Fruit fly (Drosophila melanogaster): ENCODE data around the gene GlcAT-S.

The GlcAT-S gene

dm6 chr2L:9570673-9571193 lies 45.5 kb upstream of the GlcAT-S start (continued):
- peak; percentile 25 for TF ChIP-seq CG13424 (tag; optimal IDR thresholded peaks at IDR 0.05)
- TF ChIP-seq Abd-B (GFP tag; optimal IDR thresholded peaks at IDR 0.05), result peak; percentile 15
- TF ChIP-seq CG3407 (GFP tag; optimal IDR thresholded peaks at IDR 0.05), result peak; percentile 38
- TF ChIP-seq CG15269 (tag; optimal IDR thresholded peaks at IDR 0.05), result peak; percentile 35
- TF ChIP-seq CG18011 (GFP tag; optimal IDR thresholded peaks at IDR 0.05), result peak; percentile 94
- no peak for TF ChIP-seq tna (GFP tag; IDR thresholded peaks at IDR 0.05; ENCODE audit: partially characterized antibody)
- TF ChIP-seq Pdp1 (GFP tag; optimal IDR thresholded peaks at IDR 0.05), result peak in 1 of 2 experiments; percentile 29
- TF ChIP-seq unpg (GFP tag; optimal IDR thresholded peaks at IDR 0.05), result peak; percentile 46
- TF ChIP-seq CG8089 (GFP tag; optimal IDR thresholded peaks at IDR 0.05), result no peak
- TF ChIP-seq prd (optimal IDR thresholded peaks at IDR 0.05), result no peak
- 0 out of 3 replicates have a peak, but pooled peaks have one; percentile 6 for TF ChIP-seq prd (GFP tag; IDR thresholded peaks at IDR 0.05)
- peak; percentile 7 for TF ChIP-seq Nf-YC (tag; optimal IDR thresholded peaks at IDR 0.05)
- peak; percentile 68; the same call in 1 of the 2 replicates for TF ChIP-seq CG14014 (GFP tag; IDR thresholded peaks at IDR 0.05)
- peak; percentile 49 for TF ChIP-seq BtbVII (GFP tag; optimal IDR thresholded peaks at IDR 0.05)
- peak; percentile 28 for TF ChIP-seq Fer1 (GFP tag; optimal IDR thresholded peaks at IDR 0.05)
- TF ChIP-seq CG8765 (GFP tag; IDR thresholded peaks at IDR 0.05), result no peak
- peak; percentile 34 for TF ChIP-seq CG12659 (GFP tag; optimal IDR thresholded peaks at IDR 0.05)
- TF ChIP-seq HmgZ (tag; optimal IDR thresholded peaks at IDR 0.05), result peak; percentile 16
- TF ChIP-seq bab2 (GFP tag; optimal IDR thresholded peaks at IDR 0.05), result no peak
- peak; percentile 54 for TF ChIP-seq CG17359 (tag; optimal IDR thresholded peaks at IDR 0.05)
- TF ChIP-seq Asciz (GFP tag; optimal IDR thresholded peaks at IDR 0.05), result peak; percentile 68
- TF ChIP-seq Hr51 (GFP tag; optimal IDR thresholded peaks at IDR 0.05), result peak in 1 of 2 experiments; percentile 30
- peak; percentile 36; the same call in 1 of the 2 replicates for TF ChIP-seq Awh (GFP tag; IDR thresholded peaks at IDR 0.05)
- peak; percentile 62 for TF ChIP-seq wek (GFP tag; optimal IDR thresholded peaks at IDR 0.05)
- TF ChIP-seq CG34422 (GFP tag; IDR thresholded peaks at IDR 0.05), result peak; percentile 12; the same call in 1 of the 3 replicates
- no peak for TF ChIP-seq Nf-YB (GFP tag; optimal IDR thresholded peaks at IDR 0.05)

dm6 chr2L:9576269-9576933 lies 39.9 kb upstream of the GlcAT-S start, which contains the start of gene Mtpalpha:
TSS of gene Mtpalpha (minus strand) at chr2L:9576769.
- TF ChIP-seq trh (GFP tag; optimal IDR thresholded peaks at IDR 0.05) (no peak), CG17829 (tag; optimal IDR thresholded peaks at IDR 0.05) (no peak), knrl (GFP tag; IDR thresholded peaks at IDR 0.05; ENCODE audit: partially characterized antibody) (peak; percentile 44; the same call in 1 of the 3 replicates), Dbx (GFP tag; IDR thresholded peaks at IDR 0.05) (peak; percentile 31; the same call in 1 of the 3 replicates), sisA (GFP tag; IDR thresholded peaks at IDR 0.05) (peak; percentile 41), CG12104 (GFP tag; optimal IDR thresholded peaks at IDR 0.05) (no peak), Ravus (GFP tag; IDR thresholded peaks at IDR 0.05) (no peak), Dp (GFP tag; optimal IDR thresholded peaks at IDR 0.05) (peak; percentile 51), nmo (GFP tag; optimal IDR thresholded peaks at IDR 0.05) (peak; percentile 56), Hr3 (GFP tag; optimal IDR thresholded peaks at IDR 0.05) (peak; percentile 43), CG18619 (GFP tag; optimal IDR thresholded peaks at IDR 0.05) (no peak), CTCF (GFP tag; optimal IDR thresholded peaks at IDR 0.05) (peak; percentile 99), CHES-1-like (GFP tag; optimal IDR thresholded peaks at IDR 0.05) (peak; percentile 23), CG17186 (GFP tag; optimal IDR thresholded peaks at IDR 0.05) (no peak), CG6765 (GFP tag; optimal IDR thresholded peaks at IDR 0.05) (peak; percentile 42), CG10462 (GFP tag; optimal IDR thresholded peaks at IDR 0.05) (peak; percentile 34), lilli (GFP tag; optimal IDR thresholded peaks at IDR 0.05) (peak; percentile 61), Fer3 (tag; optimal IDR thresholded peaks at IDR 0.05) (peak; percentile 4), sob (GFP tag; IDR thresholded peaks at IDR 0.05) (peak; percentile 39; the same call in 1 of the 2 replicates), Tbp (GFP tag; optimal IDR thresholded peaks at IDR 0.05) (no peak), CG13624 (GFP tag; optimal IDR thresholded peaks at IDR 0.05) (peak; percentile 36), Stat92E (GFP tag; optimal IDR thresholded peaks at IDR 0.05) (peak in 1 of 3 experiments; percentile 40), CG17912 (GFP tag; optimal IDR thresholded peaks at IDR 0.05) (peak; percentile 37)

All from whole organism, embryonic.